Worm (Caenorhabditis elegans): ENCODE data around the gene gtf-2E2.

gtf-2E2 gene

ce11 chrII:11582698-11583097 is 40.4 kb upstream of the gtf-2E2 start, which contains the start of gene ints-7:
ints-7 (plus strand) TSS chrII:11582849.
- TF ChIP-seq hmg-11 (tag; optimal IDR thresholded peaks at IDR 0.05) (no peak), nhr-23 (tag; optimal IDR thresholded peaks at IDR 0.05) (no peak), unc-39 (tag; optimal IDR thresholded peaks at IDR 0.05) (no peak), lin-39 (tag; optimal IDR thresholded peaks at IDR 0.05) (no peak), lsy-12 (tag; optimal IDR thresholded peaks at IDR 0.05) (no peak), ceh-16 (tag; optimal IDR thresholded peaks at IDR 0.05) (no peak), ama-1 (optimal IDR thresholded peaks at IDR 0.05) (no peak), unc-62 (GFP tag; optimal IDR thresholded peaks at IDR 0.05) (no peak), ztf-11 (tag; optimal IDR thresholded peaks at IDR 0.05) (no peak), elt-2 (tag; optimal IDR thresholded peaks at IDR 0.05) (no peak), ceh-28 (tag; optimal IDR thresholded peaks at IDR 0.05) (no peak), snpc-4 (tag; optimal IDR thresholded peaks at IDR 0.05) (no peak), skn-1 (tag; optimal IDR thresholded peaks at IDR 0.05) (no peak), ceh-9 (tag; optimal IDR thresholded peaks at IDR 0.05) (no peak), pqm-1 (tag; optimal IDR thresholded peaks at IDR 0.05) (no peak), nhr-28 (tag; optimal IDR thresholded peaks at IDR 0.05) (no peak), nhr-12 (tag; optimal IDR thresholded peaks at IDR 0.05) (no peak)

ce11 chrII:11578327-11578726 is 36.0 kb upstream of the gtf-2E2 start, which contains the start of gene smc-6:
smc-6 (plus strand) TSS chrII:11578716.
- TF ChIP-seq snpc-4 (tag; optimal IDR thresholded peaks at IDR 0.05) (peak; percentile 28), lin-15B (tag; optimal IDR thresholded peaks at IDR 0.05) (peak; percentile 61), nhr-28 (tag; optimal IDR thresholded peaks at IDR 0.05) (no peak), elt-1 (tag; optimal IDR thresholded peaks at IDR 0.05) (no peak), elt-3 (tag; optimal IDR thresholded peaks at IDR 0.05) (no peak), pha-4 (tag; optimal IDR thresholded peaks at IDR 0.05) (peak; percentile 60)

ce11 chrII:11577861-11578260 is 35.6 kb upstream of the gtf-2E2 start:
- TF ChIP-seq nhr-12 (tag; optimal IDR thresholded peaks at IDR 0.05), result no peak

DNA sequence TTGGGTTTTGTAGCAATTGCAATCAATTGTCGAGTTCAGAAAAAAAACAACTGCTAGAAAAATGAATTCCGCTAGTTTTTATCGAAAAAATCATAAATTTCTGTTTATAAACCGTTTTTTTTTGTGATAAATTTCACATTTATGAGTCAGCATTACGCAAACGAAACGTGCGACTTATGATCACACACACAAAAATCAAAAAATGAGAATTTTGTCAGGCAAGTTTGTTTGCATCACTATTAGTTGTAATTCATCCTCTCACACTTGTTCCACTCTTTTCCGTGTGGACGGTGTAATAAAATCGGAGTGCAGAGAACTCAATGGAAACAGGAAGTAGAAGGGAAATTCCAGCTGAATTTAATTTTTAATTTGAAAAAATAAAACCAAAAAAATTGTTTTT is 35.1 kb upstream of the gtf-2E2 start, which contains the start of gene pcs-1:
Gene pcs-1 (minus strand): TSS at position 344 of the 400 bp plus-strand sequence.
- TF ChIP-seq ceh-9 (tag; optimal IDR thresholded peaks at IDR 0.05) (no peak), pha-4 (tag; optimal IDR thresholded peaks at IDR 0.05) (peak; percentile 10), zag-1 (tag; optimal IDR thresholded peaks at IDR 0.05) (no peak), elt-2 (tag; optimal IDR thresholded peaks at IDR 0.05) (peak; percentile 53), tbx-2 (tag; optimal IDR thresholded peaks at IDR 0.05) (no peak)

DNA sequence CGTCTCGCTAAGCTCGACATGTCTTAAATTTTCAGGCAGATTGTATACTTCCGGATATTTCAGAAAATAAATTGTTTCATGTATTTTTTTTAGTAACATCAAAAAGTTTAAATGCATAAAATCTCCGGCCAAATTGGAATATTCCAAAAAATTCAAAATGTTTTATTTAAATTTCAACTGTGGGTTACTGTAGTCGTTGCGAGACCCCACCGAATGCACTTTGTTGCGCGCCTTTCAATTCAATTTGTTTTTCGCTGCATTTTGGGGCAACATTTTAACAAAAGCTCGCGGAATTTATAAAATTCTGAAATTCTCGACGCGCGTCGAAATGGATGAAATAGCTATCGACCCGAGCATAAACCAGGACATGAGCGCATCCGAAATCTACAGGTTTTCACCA is 30.6 kb upstream of the gtf-2E2 start, which contains the start of gene F54D5.2:
Gene F54D5.2 (plus strand): TSS at position 237 of the 400 bp plus-strand sequence.
- no peak for TF ChIP-seq zag-1 (tag; optimal IDR thresholded peaks at IDR 0.05)
- no peak for TF ChIP-seq nhr-25 (tag; optimal IDR thresholded peaks at IDR 0.05)
- TF ChIP-seq fos-1 (tag; optimal IDR thresholded peaks at IDR 0.05), result no peak
- TF ChIP-seq unc-39 (tag; optimal IDR thresholded peaks at IDR 0.05), result no peak
- TF ChIP-seq elt-2 (tag; optimal IDR thresholded peaks at IDR 0.05), result no peak
- no peak for TF ChIP-seq nfya-1 (tag; optimal IDR thresholded peaks at IDR 0.05; ENCODE audit: insufficient read depth)
- no peak for TF ChIP-seq R02D3.7 (tag; optimal IDR thresholded peaks at IDR 0.05)
- TF ChIP-seq ztf-4 (tag; optimal IDR thresholded peaks at IDR 0.05), result no peak

- TF ChIP-seq zag-1 (tag; optimal IDR thresholded peaks at IDR 0.05) (no peak), pha-4 (tag; optimal IDR thresholded peaks at IDR 0.05) (peak; percentile 19), lin-39 (tag; optimal IDR thresholded peaks at IDR 0.05) (no peak), fkh-2 (tag; optimal IDR thresholded peaks at IDR 0.05) (no peak), elt-2 (tag; optimal IDR thresholded peaks at IDR 0.05) (peak; percentile 69), pqm-1 (tag; optimal IDR thresholded peaks at IDR 0.05) (peak; percentile 75), nfya-1 (tag; optimal IDR thresholded peaks at IDR 0.05; ENCODE audit: insufficient read depth) (no peak), unc-39 (tag; optimal IDR thresholded peaks at IDR 0.05) (no peak)
Observed at ce11 chrII:11571260-11571854, 29.1 kb upstream of the gtf-2E2 start, which contains the start of gene F54D5.3. F54D5.3 (plus strand) TSS chrII:11571805.
